Worm (Caenorhabditis elegans): ENCODE measurements around the gene ssq-4.

ce11 chrIV:5060984-5061383 lies 44.7 kb downstream of the ssq-4 start, which contains the start of gene C09B9.7:
- TF ChIP-seq ama-1 (optimal IDR thresholded peaks at IDR 0.05) (no peak), ets-7 (tag; optimal IDR thresholded peaks at IDR 0.05) (no peak)

All from whole organism, early embryonic.